Worm (Caenorhabditis elegans) whole organism, L2 larva: Measurements from ENCODE around the gene hpo-12.

Source experiments
- C34F6.9 ChIP-seq: fragments of 150-350 bp; optimal IDR thresholded peaks from 2 replicates; lab custom pipeline; 2014; ENCODE audit warnings: missing biosample characterization, missing genetic modification characterization
- F13H6.1 ChIP-seq: sonication (generic microtip); optimal IDR thresholded peaks from 2 replicates; lab custom pipeline; 2016; ENCODE audit warnings: missing genetic modification characterization, missing compliant biosample characterization
- R02D3.7 ChIP-seq: fragments of 150-350 bp; optimal IDR thresholded peaks from 2 replicates; lab custom pipeline; 2014; ENCODE audit warnings: missing biosample characterization, missing genetic modification characterization
- Y55F3AM.14 ChIP-seq: fragments of 200-800 bp; sonication (Bioruptor generic); optimal IDR thresholded peaks from 2 replicates; lab custom pipeline; 2018; ENCODE audit warnings: mild to moderate bottlenecking, missing genetic modification characterization, missing compliant biosample characterization
- ZK546.5 ChIP-seq: sonication (generic microtip); optimal IDR thresholded peaks from 2 replicates; lab custom pipeline; 2017; ENCODE audit warnings: missing biosample characterization, missing genetic modification characterization
- aly-2 ChIP-seq: fragments of 150-350 bp; optimal IDR thresholded peaks from 2 replicates; lab custom pipeline; 2014; ENCODE audit warnings: missing biosample characterization, missing genetic modification characterization
- ama-1 ChIP-seq: fragments of 150-350 bp; optimal IDR thresholded peaks from 2 replicates; lab custom pipeline; 2018; ENCODE audit warnings: inconsistent platforms
- blmp-1 ChIP-seq: sonication (generic microtip); optimal IDR thresholded peaks from 2 replicates; lab custom pipeline; 2017; ENCODE audit warnings: missing genetic modification characterization, mild to moderate bottlenecking, missing compliant biosample characterization, antibody characterized with exemption, moderate library complexity; ENCODE audit not compliant: insufficient read depth
- ceh-16 ChIP-seq: fragments of 150-350 bp; optimal IDR thresholded peaks from 2 replicates; lab custom pipeline; 2014; ENCODE audit warnings: missing biosample characterization, missing genetic modification characterization
- ceh-82 ChIP-seq: fragments of 150-350 bp; optimal IDR thresholded peaks from 2 replicates; lab custom pipeline; 2014; ENCODE audit warnings: missing biosample characterization, missing genetic modification characterization
- crh-2 ChIP-seq: sonication (generic microtip); optimal IDR thresholded peaks from 2 replicates; lab custom pipeline; 2017; ENCODE audit warnings: missing biosample characterization, missing genetic modification characterization
- dmd-4 ChIP-seq: sonication (generic microtip); optimal IDR thresholded peaks from 2 replicates; lab custom pipeline; 2017; ENCODE audit warnings: missing biosample characterization, missing genetic modification characterization
- egl-27 ChIP-seq: sonication (generic microtip); optimal IDR thresholded peaks from 3 replicates; lab custom pipeline; 2017; ENCODE audit warnings: missing biosample characterization, missing genetic modification reagents, missing genetic modification characterization
- elt-1 ChIP-seq: fragments of 150-350 bp; optimal IDR thresholded peaks from 2 replicates; lab custom pipeline; 2014; ENCODE audit warnings: missing biosample characterization, missing genetic modification characterization
- fos-1 ChIP-seq: fragments of 150-350 bp; optimal IDR thresholded peaks from 2 replicates; lab custom pipeline; 2014; ENCODE audit warnings: missing biosample characterization, missing genetic modification characterization
- gmeb-1 ChIP-seq: fragments of 150-350 bp; optimal IDR thresholded peaks from 2 replicates; lab custom pipeline; 2014; ENCODE audit warnings: missing biosample characterization, missing genetic modification characterization
- lin-11 ChIP-seq: fragments of 150-350 bp; sonication (generic microtip); optimal IDR thresholded peaks from 2 replicates; lab custom pipeline; 2014; ENCODE audit warnings: missing biosample characterization, missing genetic modification characterization, inconsistent platforms, mixed read lengths
- lin-13 ChIP-seq: fragments of 150-350 bp; optimal IDR thresholded peaks from 2 replicates; lab custom pipeline; 2014; ENCODE audit warnings: missing biosample characterization, missing genetic modification reagents, missing genetic modification characterization
- lin-39 ChIP-seq: fragments of 150-350 bp; optimal IDR thresholded peaks from 2 replicates; lab custom pipeline; 2014; ENCODE audit warnings: missing biosample characterization, missing genetic modification reagents, missing genetic modification characterization
- lsy-2 ChIP-seq, 2 experiments: fragments of 150-350 bp in 1 of 2; sonication (generic microtip) in 1 of 2; optimal IDR thresholded peaks; 2 replicates each; lab custom pipeline; 2014 to 2017; ENCODE audit warnings: missing biosample characterization in 2 of 2, missing genetic modification characterization in 2 of 2
- mab-5 ChIP-seq: fragments of 150-350 bp; optimal IDR thresholded peaks from 2 replicates; lab custom pipeline; 2014; ENCODE audit warnings: missing biosample characterization, missing genetic modification characterization
- mbf-1 ChIP-seq: sonication (generic microtip); optimal IDR thresholded peaks from 2 replicates; lab custom pipeline; 2017; ENCODE audit warnings: missing biosample characterization, missing genetic modification characterization
- mdl-1 ChIP-seq, 2 experiments: fragments of 150-350 bp in 1 of 2; sonication (generic microtip) in 1 of 2; optimal IDR thresholded peaks; 2 replicates each; lab custom pipeline; 2017; ENCODE audit warnings: missing biosample characterization in 2 of 2, missing genetic modification characterization in 2 of 2
- nhr-10 ChIP-seq: sonication (generic microtip); optimal IDR thresholded peaks from 2 replicates; lab custom pipeline; 2017; ENCODE audit warnings: missing biosample characterization, missing genetic modification characterization
- nhr-11 ChIP-seq: fragments of 150-350 bp; optimal IDR thresholded peaks from 2 replicates; lab custom pipeline; 2014; ENCODE audit warnings: missing biosample characterization, missing genetic modification characterization
- nhr-12 ChIP-seq: fragments of 150-350 bp; optimal IDR thresholded peaks from 2 replicates; lab custom pipeline; 2014; ENCODE audit warnings: missing biosample characterization, missing genetic modification characterization
- nhr-129 ChIP-seq: fragments of 150-350 bp; optimal IDR thresholded peaks from 2 replicates; lab custom pipeline; 2014; ENCODE audit warnings: missing biosample characterization, missing genetic modification characterization
- nhr-21 ChIP-seq: fragments of 150-350 bp; optimal IDR thresholded peaks from 2 replicates; lab custom pipeline; 2014; ENCODE audit warnings: missing biosample characterization, missing genetic modification characterization
- nhr-23 ChIP-seq: fragments of 150-350 bp; optimal IDR thresholded peaks from 2 replicates; lab custom pipeline; 2014; ENCODE audit warnings: missing biosample characterization, missing genetic modification reagents, missing genetic modification characterization
- nhr-237 ChIP-seq: fragments of 150-350 bp; optimal IDR thresholded peaks from 2 replicates; lab custom pipeline; 2014; ENCODE audit warnings: missing biosample characterization, missing genetic modification characterization
- nhr-25 ChIP-seq: fragments of 150-350 bp; sonication (generic microtip); optimal IDR thresholded peaks from 3 replicates; lab custom pipeline; 2014; ENCODE audit warnings: missing biosample characterization, missing genetic modification characterization
- nhr-6 ChIP-seq: fragments of 150-350 bp; optimal IDR thresholded peaks from 2 replicates; lab custom pipeline; 2014; ENCODE audit warnings: missing biosample characterization, missing genetic modification characterization
- nhr-77 ChIP-seq: fragments of 150-350 bp; optimal IDR thresholded peaks from 2 replicates; lab custom pipeline; 2014; ENCODE audit warnings: missing biosample characterization, missing genetic modification characterization
- peb-1 ChIP-seq: fragments of 150-350 bp; optimal IDR thresholded peaks from 2 replicates; lab custom pipeline; 2014; ENCODE audit warnings: missing biosample characterization, missing genetic modification characterization
- sem-4 ChIP-seq: fragments of 150-350 bp; optimal IDR thresholded peaks from 2 replicates; lab custom pipeline; 2014; ENCODE audit warnings: missing biosample characterization, missing genetic modification reagents, missing genetic modification characterization
- skn-1 ChIP-seq: sonication (generic microtip); optimal IDR thresholded peaks from 2 replicates; lab custom pipeline; 2017; ENCODE audit warnings: missing biosample characterization, missing genetic modification characterization
- sma-9 ChIP-seq, 2 experiments: fragments of 150-350 bp in 1 of 2; sonication (generic microtip) in 1 of 2; optimal IDR thresholded peaks; 2 replicates each; lab custom pipeline; 2014 to 2016; ENCODE audit warnings: missing genetic modification characterization in 2 of 2, mild to moderate bottlenecking in 1 of 2, missing biosample characterization in 1 of 2, missing compliant biosample characterization in 1 of 2, missing genetic modification reagents in 1 of 2, moderate library complexity in 1 of 2
- snpc-4 ChIP-seq: fragments of 150-350 bp; optimal IDR thresholded peaks from 2 replicates; lab custom pipeline; 2014; ENCODE audit warnings: missing biosample characterization, missing genetic modification characterization
- unc-39 ChIP-seq: fragments of 150-350 bp; optimal IDR thresholded peaks from 2 replicates; lab custom pipeline; 2014; ENCODE audit warnings: missing biosample characterization, missing genetic modification characterization
- unc-55 ChIP-seq: fragments of 150-350 bp; sonication (generic microtip); optimal IDR thresholded peaks from 3 replicates; lab custom pipeline; 2014; ENCODE audit warnings: missing biosample characterization, missing genetic modification reagents, missing genetic modification characterization
- unc-62 ChIP-seq: fragments of 150-350 bp; optimal IDR thresholded peaks from 2 replicates; lab custom pipeline; 2014; ENCODE audit warnings: missing biosample characterization, missing genetic modification reagents, missing genetic modification characterization
- zag-1 ChIP-seq: fragments of 150-350 bp; optimal IDR thresholded peaks from 2 replicates; lab custom pipeline; 2014; ENCODE audit warnings: missing biosample characterization, missing genetic modification characterization
- ztf-1 ChIP-seq: fragments of 200-800 bp; sonication (Bioruptor generic); conservative IDR thresholded peaks from 2 replicates; pipeline ENCODE4 v1.3.6; 2022; ENCODE audit warnings: missing genetic modification characterization, missing compliant biosample characterization
- ztf-11 ChIP-seq: sonication (generic microtip); optimal IDR thresholded peaks from 2 replicates; lab custom pipeline; 2017; ENCODE audit warnings: missing biosample characterization, missing genetic modification characterization
- ztf-4 ChIP-seq: fragments of 150-350 bp; optimal IDR thresholded peaks from 2 replicates; lab custom pipeline; 2014; ENCODE audit warnings: missing biosample characterization, missing genetic modification characterization

hpo-12 gene

DNA sequence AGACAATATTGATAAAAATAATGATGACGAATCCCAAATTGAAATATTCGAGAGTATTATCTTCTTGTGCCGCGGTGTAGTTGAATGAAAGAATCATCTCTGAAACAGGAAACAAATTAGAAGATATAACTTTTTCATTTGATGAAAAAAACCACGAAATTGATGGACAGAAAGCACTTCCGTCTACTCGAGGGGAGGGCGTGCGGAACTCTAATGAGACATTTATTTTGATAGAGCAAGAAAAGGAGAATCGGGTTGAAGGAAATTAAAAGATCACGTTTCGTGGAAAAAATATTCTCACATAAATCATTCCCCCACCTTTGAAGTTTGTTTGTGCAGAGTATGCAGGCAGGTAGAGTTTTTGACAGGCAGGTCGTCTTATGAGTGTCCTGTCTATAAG is 21.6 kb upstream of the hpo-12 start, which contains the start of gene sre-14:
TSS of gene sre-14 (minus strand) at position 101 of the 400 bp plus-strand sequence.
- no peak for TF ChIP-seq lin-39 (tag; lab: Kevin White, UChicago)
- TF ChIP-seq unc-55 (GFP tag; lab: Kevin White, UChicago) = no peak
- TF ChIP-seq nhr-12 (tag; lab: Kevin White, UChicago) = no peak
- TF ChIP-seq lin-11 (tag; lab: Kevin White, UChicago) = no peak
- TF ChIP-seq lin-13 = no peak
- TF ChIP-seq peb-1 = no peak
- no peak for TF ChIP-seq Y55F3AM.14 (GFP tag; lab: Kevin White, UChicago)
- TF ChIP-seq ama-1 (lab: Kevin White, UChicago) = no peak
- TF ChIP-seq elt-1 = no peak
- no peak for TF ChIP-seq nhr-23 (tag; lab: Kevin White, UChicago)
- no peak for TF ChIP-seq nhr-21
- TF ChIP-seq mdl-1 (tag; optimal IDR thresholded peaks at IDR 0.05; lab: Kevin White, UChicago) = no peak
- TF ChIP-seq nhr-11 (tag; lab: Kevin White, UChicago) = no peak
- no peak for TF ChIP-seq nhr-25

DNA sequence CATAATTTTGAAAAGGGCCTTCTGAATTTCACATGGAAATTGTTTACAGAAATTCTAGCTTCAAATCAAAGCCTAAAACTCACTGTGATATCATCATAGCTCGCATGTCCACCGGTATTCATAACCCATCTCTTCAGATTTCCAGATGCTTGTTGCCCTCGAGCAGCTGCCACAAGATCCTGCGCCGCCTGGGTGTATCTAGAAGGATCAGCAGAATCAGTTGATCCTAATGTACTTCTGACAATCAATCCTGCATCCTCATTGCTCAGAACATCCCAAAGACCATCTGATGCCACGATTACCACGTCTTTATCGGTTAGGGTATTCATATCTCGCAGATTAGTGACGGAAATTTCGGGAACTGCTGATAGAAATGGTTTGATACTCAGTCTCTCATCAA is 17.1 kb upstream of the hpo-12 start:
- TF ChIP-seq lsy-2 (tag; optimal IDR thresholded peaks at IDR 0.05; lab: Kevin White, UChicago) = no peak
- TF ChIP-seq unc-39 (tag; lab: Kevin White, UChicago) = no peak
- no peak for TF ChIP-seq nhr-6 (tag; lab: Kevin White, UChicago)
- TF ChIP-seq nhr-25 = no peak
- TF ChIP-seq mbf-1 = no peak
- no peak for TF ChIP-seq egl-27
- TF ChIP-seq R02D3.7 (tag; lab: Kevin White, UChicago) = no peak
- no peak for TF ChIP-seq Y55F3AM.14 (GFP tag; lab: Kevin White, UChicago)
- no peak for TF ChIP-seq mdl-1 (tag; optimal IDR thresholded peaks at IDR 0.05; lab: Kevin White, UChicago)
- no peak for TF ChIP-seq blmp-1
- no peak for TF ChIP-seq ZK546.5

DNA sequence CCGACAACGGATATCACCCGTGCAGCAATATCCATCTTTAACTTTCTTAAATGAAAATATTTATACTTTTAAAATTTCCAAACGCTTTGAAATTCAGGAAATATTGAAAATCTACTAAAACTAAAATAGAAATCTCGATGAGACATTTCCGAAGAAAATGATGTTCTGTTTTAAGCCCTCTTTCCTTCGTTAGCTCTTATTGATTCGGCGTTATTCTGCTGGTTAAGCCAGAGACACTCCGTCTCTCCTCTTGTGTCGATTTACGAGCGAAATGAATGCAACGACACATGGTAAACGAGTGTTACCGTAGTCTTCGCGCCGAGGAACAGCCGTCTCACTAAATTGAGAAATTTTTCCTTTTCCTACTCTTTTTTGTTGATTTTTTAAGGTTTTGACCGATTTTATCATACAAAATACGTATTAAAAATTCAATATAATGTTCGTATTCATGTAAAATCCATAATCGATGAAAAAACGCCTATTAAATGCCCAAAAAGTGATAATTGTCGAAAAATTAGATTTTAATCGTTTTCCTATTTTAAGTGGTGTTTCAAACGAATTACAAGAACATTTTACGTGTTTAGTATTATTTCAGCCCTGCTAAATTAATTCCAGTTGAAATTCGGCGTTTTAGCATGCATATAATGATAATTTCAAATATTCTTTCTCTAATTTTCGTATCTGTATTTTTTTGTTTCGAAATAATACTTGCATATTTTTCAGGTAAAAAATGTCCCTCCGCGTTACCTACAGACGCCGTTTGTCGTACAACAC is 14.5 kb upstream of the hpo-12 start, which contains the start of the genes ppm-1.H and rpl-34:
TSS of gene ppm-1.H (minus strand) at position 51 of the 774 bp plus-strand sequence.
TSS of gene rpl-34 (plus strand) at position 724 of the 774 bp plus-strand sequence.
- TF ChIP-seq nhr-77 (no peak), snpc-4 (peak; percentile 40), aly-2 (tag; lab: Kevin White, UChicago) (no peak), dmd-4 (tag; lab: Kevin White, UChicago) (no peak), C34F6.9 (peak; percentile 74), nhr-21 (peak; percentile 22), ceh-82 (tag; lab: Kevin White, UChicago) (no peak), ztf-4 (peak; percentile 17), nhr-23 (tag; lab: Kevin White, UChicago) (no peak), zag-1 (peak; percentile 4), nhr-11 (tag; lab: Kevin White, UChicago) (no peak), unc-62 (GFP tag; lab: Kevin White, UChicago) (no peak), nhr-25 (no peak), mab-5 (tag; lab: Kevin White, UChicago) (no peak), unc-39 (tag; lab: Kevin White, UChicago) (no peak), nhr-10 (tag; lab: Kevin White, UChicago) (no peak), sma-9 (GFP tag; optimal IDR thresholded peaks at IDR 0.05; lab: Kevin White, UChicago) (peak; percentile 51), sma-9 (tag; optimal IDR thresholded peaks at IDR 0.05; lab: Kevin White, UChicago) (no peak), egl-27 (peak; percentile 10), nhr-6 (tag; lab: Kevin White, UChicago) (no peak), lin-13 (peak; percentile 71), fos-1 (tag; lab: Kevin White, UChicago) (peak; percentile 43), ztf-11 (tag; lab: Kevin White, UChicago) (no peak), mdl-1 (tag; optimal IDR thresholded peaks at IDR 0.05; lab: Kevin White, UChicago) (no peak), F13H6.1 (tag; lab: Kevin White, UChicago) (peak; percentile 23), lin-39 (tag; lab: Kevin White, UChicago) (no peak), lin-11 (tag; lab: Kevin White, UChicago) (peak; percentile 59), nhr-129 (tag; lab: Kevin White, UChicago) (peak; percentile 98), ama-1 (lab: Kevin White, UChicago) (no peak), R02D3.7 (tag; lab: Kevin White, UChicago) (peak; percentile 45), gmeb-1 (tag; lab: Kevin White, UChicago) (peak; percentile 42), elt-1 (no peak), Y55F3AM.14 (GFP tag; lab: Kevin White, UChicago) (no peak), unc-55 (GFP tag; lab: Kevin White, UChicago) (peak; percentile 95), crh-2 (tag; lab: Kevin White, UChicago) (peak; percentile 74), nhr-12 (tag; lab: Kevin White, UChicago) (no peak), ztf-1 (GFP tag; lab: Robert Waterston, UW) (no peak), sem-4 (tag; lab: Kevin White, UChicago) (peak; percentile 18), peb-1 (no peak), lsy-2 (tag; optimal IDR thresholded peaks at IDR 0.05; lab: Kevin White, UChicago) (peak; percentile 89 to 98), nhr-237 (tag; lab: Kevin White, UChicago) (no peak), ceh-16 (tag; lab: Kevin White, UChicago) (no peak), blmp-1 (no peak), ZK546.5 (no peak), skn-1 (tag; lab: Kevin White, UChicago) (no peak)
